Worm (Caenorhabditis elegans): ENCODE data around the gene lonp-2.

Gene lonp-2

ce11 chrIII:12152157-12152556, 44.6 kb downstream of the lonp-2 start (continued):
- TF ChIP-seq mab-5 (tag; optimal IDR thresholded peaks at IDR 0.05): no peak
- no peak for TF ChIP-seq Y55F3AM.14 (GFP tag; optimal IDR thresholded peaks at IDR 0.05)
- TF ChIP-seq nhr-23 (tag; optimal IDR thresholded peaks at IDR 0.05): no peak
- TF ChIP-seq lin-13 (GFP tag; optimal IDR thresholded peaks at IDR 0.05): peak; percentile 65
- TF ChIP-seq mbf-1 (tag; optimal IDR thresholded peaks at IDR 0.05): no peak
- TF ChIP-seq ceh-82 (tag; optimal IDR thresholded peaks at IDR 0.05): no peak
- TF ChIP-seq skn-1 (tag; optimal IDR thresholded peaks at IDR 0.05): no peak
- TF ChIP-seq dmd-4 (tag; optimal IDR thresholded peaks at IDR 0.05): no peak

- no peak for TF ChIP-seq skn-1 (tag; optimal IDR thresholded peaks at IDR 0.05)
- no peak for TF ChIP-seq ztf-1 (GFP tag; conservative IDR thresholded peaks at IDR 0.05)
- TF ChIP-seq ztf-4 (tag; optimal IDR thresholded peaks at IDR 0.05): no peak
- TF ChIP-seq ceh-82 (tag; optimal IDR thresholded peaks at IDR 0.05): no peak
- no peak for TF ChIP-seq egl-27 (tag; optimal IDR thresholded peaks at IDR 0.05)
- no peak for TF ChIP-seq aly-2 (tag; optimal IDR thresholded peaks at IDR 0.05)
- no peak for TF ChIP-seq nhr-10 (tag; optimal IDR thresholded peaks at IDR 0.05)
- no peak for TF ChIP-seq F13H6.1 (tag; optimal IDR thresholded peaks at IDR 0.05)
- no peak for TF ChIP-seq gmeb-1 (tag; optimal IDR thresholded peaks at IDR 0.05)
- TF ChIP-seq sma-9 (GFP tag; optimal IDR thresholded peaks at IDR 0.05): no peak
- no peak for TF ChIP-seq sma-9 (tag; optimal IDR thresholded peaks at IDR 0.05)
- no peak for TF ChIP-seq blmp-1 (tag; optimal IDR thresholded peaks at IDR 0.05; ENCODE audit: insufficient read depth)
- TF ChIP-seq lin-11 (tag; optimal IDR thresholded peaks at IDR 0.05): no peak
- no peak for TF ChIP-seq sma-3 (GFP tag; optimal IDR thresholded peaks at IDR 0.05)
- TF ChIP-seq ZK546.5 (tag; optimal IDR thresholded peaks at IDR 0.05): no peak
- TF ChIP-seq nhr-129 (tag; optimal IDR thresholded peaks at IDR 0.05): no peak
- TF ChIP-seq alr-1 (tag; optimal IDR thresholded peaks at IDR 0.05): no peak
- no peak for TF ChIP-seq nhr-25 (tag; optimal IDR thresholded peaks at IDR 0.05)
- TF ChIP-seq peb-1 (tag; optimal IDR thresholded peaks at IDR 0.05): no peak
These were observed 45.0 kb downstream of the lonp-2 start, which contains the start of gene Y75B8A.7 for ce11 chrIII:12152599-12152998. Gene Y75B8A.7 (plus strand): TSS chrIII:12152899.

- TF ChIP-seq nhr-11 (tag; optimal IDR thresholded peaks at IDR 0.05) (no peak), nhr-77 (tag; optimal IDR thresholded peaks at IDR 0.05) (no peak), gmeb-1 (tag; optimal IDR thresholded peaks at IDR 0.05) (no peak)
These were observed 45.9 kb downstream of the lonp-2 start for ce11 chrIII:12153514-12153913.

ce11 chrIII:12155759-12156158, 48.2 kb downstream of the lonp-2 start:
- TF ChIP-seq nhr-23 (tag; optimal IDR thresholded peaks at IDR 0.05): no peak
- no peak for TF ChIP-seq ztf-11 (tag; optimal IDR thresholded peaks at IDR 0.05)
- TF ChIP-seq ZK546.5 (tag; optimal IDR thresholded peaks at IDR 0.05): no peak
- no peak for TF ChIP-seq egl-27 (tag; optimal IDR thresholded peaks at IDR 0.05)
- TF ChIP-seq Y55F3AM.14 (GFP tag; optimal IDR thresholded peaks at IDR 0.05): no peak
- no peak for TF ChIP-seq unc-55 (GFP tag; optimal IDR thresholded peaks at IDR 0.05)
- no peak for TF ChIP-seq lin-39 (tag; optimal IDR thresholded peaks at IDR 0.05)
- no peak for TF ChIP-seq ceh-16 (tag; optimal IDR thresholded peaks at IDR 0.05)
- no peak for TF ChIP-seq nhr-21 (tag; optimal IDR thresholded peaks at IDR 0.05)
- no peak for TF ChIP-seq lsy-2 (tag; optimal IDR thresholded peaks at IDR 0.05)
- no peak for TF ChIP-seq nhr-12 (tag; optimal IDR thresholded peaks at IDR 0.05)
- TF ChIP-seq nhr-77 (tag; optimal IDR thresholded peaks at IDR 0.05): no peak
- no peak for TF ChIP-seq unc-62 (GFP tag; optimal IDR thresholded peaks at IDR 0.05)
- TF ChIP-seq zag-1 (tag; optimal IDR thresholded peaks at IDR 0.05): no peak
- no peak for TF ChIP-seq fos-1 (tag; optimal IDR thresholded peaks at IDR 0.05)

- TF ChIP-seq ceh-82 (tag; optimal IDR thresholded peaks at IDR 0.05) (no peak), ZK546.5 (tag; optimal IDR thresholded peaks at IDR 0.05) (no peak), lin-39 (tag; optimal IDR thresholded peaks at IDR 0.05) (no peak), nhr-77 (tag; optimal IDR thresholded peaks at IDR 0.05) (no peak), elt-3 (tag; optimal IDR thresholded peaks at IDR 0.05) (no peak), nhr-129 (tag; optimal IDR thresholded peaks at IDR 0.05) (no peak), unc-39 (tag; optimal IDR thresholded peaks at IDR 0.05) (no peak), aly-2 (tag; optimal IDR thresholded peaks at IDR 0.05) (no peak), sma-9 (GFP tag; optimal IDR thresholded peaks at IDR 0.05) (no peak), sma-9 (tag; optimal IDR thresholded peaks at IDR 0.05) (no peak), ztf-4 (tag; optimal IDR thresholded peaks at IDR 0.05) (no peak), C34F6.9 (tag; optimal IDR thresholded peaks at IDR 0.05) (no peak)
These were observed 49.0 kb downstream of the lonp-2 start for ce11 chrIII:12156582-12156981.

Data from whole organism, L2 larva.